Worm (Caenorhabditis elegans) whole organism, L1 larva: Measurements from ENCODE around the gene odr-7.

Experiments used
- C04F5.9 ChIP-seq: sonication (generic microtip); optimal IDR thresholded peaks from 2 replicates; lab custom pipeline; 2016; ENCODE audit warnings: missing genetic modification characterization, missing compliant biosample characterization
- F16B12.6 ChIP-seq: fragments of 150-350 bp; optimal IDR thresholded peaks from 2 replicates; lab custom pipeline; 2014; ENCODE audit warnings: missing biosample characterization, missing genetic modification characterization
- Y116A8C.19 ChIP-seq: sonication (generic microtip); optimal IDR thresholded peaks from 2 replicates; lab custom pipeline; 2016; ENCODE audit warnings: missing compliant biosample characterization, missing genetic modification characterization, borderline replicate concordance
- aha-1 ChIP-seq: fragments of 150-350 bp; optimal IDR thresholded peaks from 2 replicates; lab custom pipeline; 2014; ENCODE audit warnings: missing biosample characterization, missing genetic modification characterization
- ceh-63 ChIP-seq: fragments of 200-800 bp; sonication (Bioruptor generic); optimal IDR thresholded peaks from 2 replicates; lab custom pipeline; 2018; ENCODE audit warnings: mild to moderate bottlenecking, missing genetic modification characterization, missing compliant biosample characterization
- ceh-88 ChIP-seq: fragments of 200-800 bp; sonication (Bioruptor generic); IDR thresholded peaks from 2 replicates; pipeline ENCODE4 v1.3.6; 2022; ENCODE audit warnings: missing genetic modification characterization, missing compliant biosample characterization
- ces-1 ChIP-seq: fragments of 150-350 bp; optimal IDR thresholded peaks from 2 replicates; lab custom pipeline; 2014; ENCODE audit warnings: missing biosample characterization, missing genetic modification reagents, missing genetic modification characterization
- dsc-1 ChIP-seq: sonication (generic microtip); optimal IDR thresholded peaks from 2 replicates; lab custom pipeline; 2016; ENCODE audit warnings: mild to moderate bottlenecking, missing genetic modification characterization, missing compliant biosample characterization
- efl-1 ChIP-seq, 4 experiments: fragments of 150-350 bp; optimal IDR thresholded peaks in 3 of 4; peaks in 1 of 4; 1 replicate in 1 of 4; 2 replicates in 3 of 4; lab custom pipeline; 2014; ENCODE audit warnings: missing biosample characterization in 2 of 4, missing genetic modification characterization in 2 of 4, missing genetic modification reagents in 2 of 4
- egl-13 ChIP-seq: sonication (generic microtip); optimal IDR thresholded peaks from 2 replicates; lab custom pipeline; 2016; ENCODE audit warnings: missing genotype, missing genetic modification reagents, missing genetic modification characterization, missing compliant biosample characterization
- egl-27 ChIP-seq, 2 experiments: fragments of 150-350 bp in 1 of 2; sonication (generic microtip); optimal IDR thresholded peaks; 3 replicates each; lab custom pipeline; 2017 to 2018; ENCODE audit warnings: missing biosample characterization in 2 of 2, missing genetic modification characterization in 2 of 2, missing genetic modification reagents in 2 of 2
- elt-2 ChIP-seq: sonication (generic microtip); optimal IDR thresholded peaks from 2 replicates; lab custom pipeline; 2016; ENCODE audit warnings: missing genetic modification characterization, mild to moderate bottlenecking, inconsistent platforms, missing compliant biosample characterization, missing genetic modification reagents
- elt-3 ChIP-seq, 6 experiments: fragments of 150-350 bp in 1 of 6; sonication (generic microtip); optimal IDR thresholded peaks; 2 replicates each; lab custom pipeline; 2017 to 2018; ENCODE audit warnings: missing biosample characterization in 6 of 6, missing genetic modification characterization in 6 of 6, inconsistent platforms in 1 of 6
- fkh-4 ChIP-seq: sonication (generic microtip); optimal IDR thresholded peaks from 2 replicates; lab custom pipeline; 2016; ENCODE audit warnings: missing compliant biosample characterization, missing genetic modification characterization, borderline replicate concordance
- hlh-17 ChIP-seq: fragments of 200-800 bp; sonication (Bioruptor generic); optimal IDR thresholded peaks from 2 replicates; lab custom pipeline; 2018; ENCODE audit warnings: missing genetic modification characterization, mild to moderate bottlenecking, missing compliant biosample characterization, moderate library complexity, borderline replicate concordance
- irx-1 ChIP-seq: sonication (generic microtip); optimal IDR thresholded peaks from 2 replicates; lab custom pipeline; 2016; ENCODE audit warnings: missing genetic modification characterization, missing compliant biosample characterization
- jun-1 ChIP-seq: fragments of 150-350 bp; optimal IDR thresholded peaks from 2 replicates; lab custom pipeline; 2014; ENCODE audit warnings: missing biosample characterization, missing genetic modification reagents, missing genetic modification characterization
- lin-13 ChIP-seq: fragments of 150-350 bp; optimal IDR thresholded peaks from 2 replicates; lab custom pipeline; 2014; ENCODE audit warnings: missing biosample characterization, missing genetic modification reagents, missing genetic modification characterization
- lin-15B ChIP-seq: fragments of 150-350 bp; sonication (generic microtip); optimal IDR thresholded peaks from 3 replicates; lab custom pipeline; 2014; ENCODE audit warnings: missing biosample characterization, missing genetic modification characterization
- lin-39 ChIP-seq: fragments of 150-350 bp; optimal IDR thresholded peaks from 2 replicates; lab custom pipeline; 2014; ENCODE audit warnings: missing biosample characterization, missing genetic modification reagents, missing genetic modification characterization
- lir-3 ChIP-seq: sonication (generic microtip); optimal IDR thresholded peaks from 2 replicates; lab custom pipeline; 2016; ENCODE audit warnings: mild to moderate bottlenecking, missing genetic modification characterization, moderate library complexity, missing compliant biosample characterization; ENCODE audit not compliant: poor library complexity
- mdl-1 ChIP-seq, 2 experiments: fragments of 150-350 bp; optimal IDR thresholded peaks; 2 replicates each; lab custom pipeline; 2014 to 2017; ENCODE audit warnings: missing biosample characterization in 2 of 2, missing genetic modification characterization in 2 of 2, inconsistent platforms in 1 of 2
- mef-2 ChIP-seq: fragments of 150-350 bp; optimal IDR thresholded peaks from 2 replicates; lab custom pipeline; 2014; ENCODE audit warnings: missing biosample characterization, missing genetic modification characterization
- nhr-11 ChIP-seq: fragments of 150-350 bp; optimal IDR thresholded peaks from 2 replicates; lab custom pipeline; 2014; ENCODE audit warnings: missing biosample characterization, missing genetic modification characterization
- nhr-20 ChIP-seq: sonication (generic microtip); optimal IDR thresholded peaks from 2 replicates; lab custom pipeline; 2016; ENCODE audit warnings: mild to moderate bottlenecking, missing genetic modification characterization, missing compliant biosample characterization
- nhr-237 ChIP-seq: fragments of 150-350 bp; optimal IDR thresholded peaks from 2 replicates; lab custom pipeline; 2014; ENCODE audit warnings: missing biosample characterization, missing genetic modification characterization
- nhr-28 ChIP-seq: fragments of 150-350 bp; optimal IDR thresholded peaks from 2 replicates; lab custom pipeline; 2014; ENCODE audit warnings: missing biosample characterization, missing genetic modification characterization
- nhr-71 ChIP-seq: sonication (generic microtip); optimal IDR thresholded peaks from 2 replicates; lab custom pipeline; 2016; ENCODE audit warnings: mild to moderate bottlenecking, missing genetic modification characterization, moderate library complexity, missing compliant biosample characterization
- nhr-85 ChIP-seq: sonication (generic microtip); peaks from one replicate; lab custom pipeline; 2016; ENCODE audit warnings: missing genetic modification characterization, inconsistent platforms, missing compliant biosample characterization
- pag-3 ChIP-seq: sonication (generic microtip); optimal IDR thresholded peaks from 2 replicates; lab custom pipeline; 2017; ENCODE audit warnings: missing genetic modification characterization, mild to moderate bottlenecking, missing compliant biosample characterization, antibody characterized with exemption, borderline replicate concordance; ENCODE audit not compliant: insufficient read depth
- pax-3 ChIP-seq: fragments of 200-800 bp; sonication (Bioruptor generic); optimal IDR thresholded peaks from 2 replicates; lab custom pipeline; 2018; ENCODE audit warnings: mild to moderate bottlenecking, missing genetic modification characterization, moderate library complexity, missing compliant biosample characterization
- pqm-1 ChIP-seq: sonication (generic microtip); optimal IDR thresholded peaks from 3 replicates; lab custom pipeline; 2017; ENCODE audit warnings: missing biosample characterization, missing genetic modification characterization
- rnt-1 ChIP-seq: sonication (generic microtip); optimal IDR thresholded peaks from 2 replicates; lab custom pipeline; 2016; ENCODE audit warnings: mild to moderate bottlenecking, missing genetic modification characterization, moderate library complexity, missing compliant biosample characterization
- skn-1 ChIP-seq: fragments of 150-350 bp; optimal IDR thresholded peaks from 2 replicates; lab custom pipeline; 2014; ENCODE audit warnings: missing biosample characterization, missing genetic modification characterization
- sox-4 ChIP-seq: sonication (generic microtip); optimal IDR thresholded peaks from 2 replicates; lab custom pipeline; 2016; ENCODE audit warnings: missing genetic modification characterization, missing compliant biosample characterization
- sptf-1 ChIP-seq: fragments of 150-350 bp; optimal IDR thresholded peaks from 2 replicates; lab custom pipeline; 2014; ENCODE audit warnings: missing biosample characterization, missing genetic modification characterization
- swsn-7 ChIP-seq: sonication (generic microtip); optimal IDR thresholded peaks from 2 replicates; lab custom pipeline; 2016; ENCODE audit warnings: missing genetic modification characterization, missing compliant biosample characterization
- tlp-1 ChIP-seq: fragments of 150-350 bp; optimal IDR thresholded peaks from 2 replicates; lab custom pipeline; 2014; ENCODE audit warnings: missing biosample characterization, missing genetic modification characterization
- unc-30 ChIP-seq: sonication (generic microtip); optimal IDR thresholded peaks from 2 replicates; lab custom pipeline; 2017; ENCODE audit warnings: missing biosample characterization, missing genetic modification characterization
- unc-86 ChIP-seq: sonication (generic microtip); optimal IDR thresholded peaks from 2 replicates; lab custom pipeline; 2016; ENCODE audit warnings: missing genetic modification characterization, missing compliant biosample characterization
- vab-15 ChIP-seq: sonication (generic microtip); optimal IDR thresholded peaks from 2 replicates; lab custom pipeline; 2017; ENCODE audit warnings: missing genotype, mild to moderate bottlenecking, missing genetic modification characterization, missing compliant biosample characterization
- xbp-1 ChIP-seq: sonication (generic microtip); optimal IDR thresholded peaks from 2 replicates; lab custom pipeline; 2016; ENCODE audit warnings: missing genetic modification characterization, missing compliant biosample characterization
- zag-1 ChIP-seq: fragments of 150-350 bp; optimal IDR thresholded peaks from 2 replicates; lab custom pipeline; 2014; ENCODE audit warnings: missing biosample characterization, missing genetic modification characterization
- zip-4 ChIP-seq: fragments of 200-800 bp; sonication (Bioruptor generic); optimal IDR thresholded peaks from 2 replicates; lab custom pipeline; 2018; ENCODE audit warnings: mild to moderate bottlenecking, missing genetic modification characterization, moderate library complexity, missing compliant biosample characterization
- ztf-11 ChIP-seq, 2 experiments: sonication (generic microtip); optimal IDR thresholded peaks; 2 replicates each; lab custom pipeline; 2016 to 2017; ENCODE audit warnings: missing genetic modification characterization in 2 of 2, missing biosample characterization in 1 of 2, missing compliant biosample characterization in 1 of 2

Gene odr-7

ce11 chrX:12466769-12467168, 5.3 kb upstream of the odr-7 start, which contains the start of gene cdf-2:
Gene cdf-2, minus strand, starts transcription at chrX:12466917.
- TF ChIP-seq hlh-17 (no peak), nhr-71 (tag; lab: Kevin White, UChicago) (peak; percentile 5), nhr-20 (tag; lab: Kevin White, UChicago) (peak; percentile 28), nhr-85 (no peak), efl-1 (optimal IDR thresholded peaks at IDR 0.05; lab: Kevin White, UChicago) (no peak), efl-1 (GFP tag; optimal IDR thresholded peaks at IDR 0.05 in 1 of 2; lab: Kevin White, UChicago) (peak in 1 of 2 experiments; percentile 68), skn-1 (tag; lab: Kevin White, UChicago) (no peak), tlp-1 (tag; lab: Kevin White, UChicago) (no peak), mdl-1 (tag; optimal IDR thresholded peaks at IDR 0.05; lab: Kevin White, UChicago) (no peak), elt-2 (peak; percentile 76), egl-27 (tag; optimal IDR thresholded peaks at IDR 0.05; lab: Kevin White, UChicago) (no peak), nhr-237 (no peak), pag-3 (tag; lab: Kevin White, UChicago) (no peak)

DNA sequence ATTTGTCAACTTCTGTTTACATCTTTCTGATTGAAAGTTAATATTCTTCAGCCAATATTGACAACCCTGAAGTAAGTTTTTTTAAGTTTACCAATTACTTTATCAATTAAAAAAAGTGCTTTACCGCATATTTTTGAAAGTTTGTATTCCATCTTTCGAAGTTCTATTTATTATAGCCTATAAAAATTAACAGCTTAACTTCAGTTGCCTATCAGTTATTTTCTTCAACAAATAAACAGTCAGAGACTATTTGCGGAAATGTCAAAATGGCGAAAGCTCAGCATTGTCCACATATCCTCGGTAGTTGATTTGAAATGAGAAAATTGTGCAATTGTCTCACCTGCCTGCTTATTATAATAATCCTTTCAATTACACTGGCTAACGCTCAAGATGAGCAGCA, 2.0 kb upstream of the odr-7 start, which contains the start of gene T18D3.5:
Gene T18D3.5, plus strand, starts transcription at position 301 of the 400 bp plus-strand sequence.
- no peak for TF ChIP-seq mef-2 (tag; lab: Kevin White, UChicago)
- no peak for TF ChIP-seq vab-15 (tag; lab: Kevin White, UChicago)
- TF ChIP-seq efl-1 (optimal IDR thresholded peaks at IDR 0.05; lab: Kevin White, UChicago) = no peak
- TF ChIP-seq efl-1 (GFP tag; optimal IDR thresholded peaks at IDR 0.05 in 1 of 2; lab: Kevin White, UChicago) = no peak
- TF ChIP-seq F16B12.6 (tag; lab: Kevin White, UChicago) = no peak
- TF ChIP-seq rnt-1 = no peak
- no peak for TF ChIP-seq Y116A8C.19 (tag; lab: Kevin White, UChicago)
- no peak for TF ChIP-seq zag-1 (tag; lab: Kevin White, UChicago)
- no peak for TF ChIP-seq unc-30 (tag; lab: Kevin White, UChicago)
- TF ChIP-seq xbp-1 (tag; lab: Kevin White, UChicago) = no peak
- no peak for TF ChIP-seq pqm-1
- TF ChIP-seq irx-1 (tag; lab: Kevin White, UChicago) = no peak
- no peak for TF ChIP-seq sptf-1 (tag; lab: Kevin White, UChicago)
- TF ChIP-seq, all 84 proteins: peak for 0

ce11 chrX:12458021-12458420, 3.4 kb downstream of the odr-7 start:
- TF ChIP-seq sptf-1 (tag; lab: Kevin White, UChicago) (no peak), ces-1 (GFP tag; lab: Kevin White, UChicago) (no peak), nhr-237 (no peak), egl-13 (no peak), Y116A8C.19 (tag; lab: Kevin White, UChicago) (no peak), nhr-28 (tag; lab: Kevin White, UChicago) (no peak), elt-3 (tag; optimal IDR thresholded peaks at IDR 0.05; lab: Kevin White, UChicago) (peak in 2 of 6 experiments; percentile 10 to 53), skn-1 (tag; lab: Kevin White, UChicago) (peak; percentile 48), elt-2 (no peak), ceh-63 (GFP tag; lab: Kevin White, UChicago) (no peak), lin-15B (tag; lab: Kevin White, UChicago) (no peak), dsc-1 (no peak), pqm-1 (no peak), lin-13 (GFP tag; lab: Kevin White, UChicago) (no peak), jun-1 (tag; lab: Kevin White, UChicago) (peak; percentile 31), sox-4 (tag; lab: Kevin White, UChicago) (no peak), tlp-1 (tag; lab: Kevin White, UChicago) (no peak), fkh-4 (tag; lab: Kevin White, UChicago) (no peak), F16B12.6 (tag; lab: Kevin White, UChicago) (no peak), lir-3 (tag; lab: Kevin White, UChicago) (peak; percentile 27), ceh-88 (GFP tag; lab: Robert Waterston, UW) (no peak), egl-27 (tag; optimal IDR thresholded peaks at IDR 0.05; lab: Kevin White, UChicago) (no peak), nhr-11 (tag; lab: Kevin White, UChicago) (no peak), aha-1 (tag; lab: Kevin White, UChicago) (no peak), lin-39 (peak; percentile 9), mef-2 (tag; lab: Kevin White, UChicago) (no peak), hlh-17 (no peak), efl-1 (optimal IDR thresholded peaks at IDR 0.05; lab: Kevin White, UChicago) (peak in 1 of 2 experiments; percentile 13), efl-1 (GFP tag; optimal IDR thresholded peaks at IDR 0.05 in 1 of 2; lab: Kevin White, UChicago) (peak in 1 of 2 experiments; percentile 50), pag-3 (tag; lab: Kevin White, UChicago) (no peak), C04F5.9 (tag; lab: Kevin White, UChicago) (no peak), ztf-11 (tag; optimal IDR thresholded peaks at IDR 0.05; lab: Kevin White, UChicago) (no peak), swsn-7 (tag; lab: Kevin White, UChicago) (peak; percentile 33), unc-86 (tag; lab: Kevin White, UChicago) (no peak), mdl-1 (tag; optimal IDR thresholded peaks at IDR 0.05; lab: Kevin White, UChicago) (peak in 1 of 2 experiments; percentile 35), zip-4 (GFP tag; lab: Kevin White, UChicago) (no peak), pax-3 (tag; lab: Kevin White, UChicago) (no peak)
